Worm (Caenorhabditis elegans): ENCODE data around the gene glb-22.

The glb-22 gene

DNA sequence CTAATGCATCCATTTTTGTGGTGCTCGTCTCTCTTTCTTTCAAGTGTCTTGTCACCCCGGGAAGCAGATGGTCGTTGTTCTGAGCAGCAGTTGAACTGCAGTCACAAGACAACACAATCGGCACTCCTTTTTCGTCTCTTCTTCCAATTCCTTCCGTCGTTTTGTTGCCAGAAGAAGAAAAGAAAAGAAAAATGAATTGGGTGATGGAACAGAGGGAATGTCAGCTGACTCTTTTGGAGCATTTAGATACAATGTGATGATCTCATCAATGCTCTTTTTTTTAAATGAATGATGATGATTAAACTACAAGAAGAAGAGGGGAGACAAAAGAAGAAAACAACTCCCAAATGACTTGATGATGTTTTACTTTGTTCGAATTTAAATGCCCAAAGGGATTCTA lies 49.9 kb downstream of the glb-22 start:
- no peak for TF ChIP-seq hlh-6 (tag; optimal IDR thresholded peaks at IDR 0.05)
- TF ChIP-seq ceh-34 (tag; optimal IDR thresholded peaks at IDR 0.05): no peak
- no peak for TF ChIP-seq K09A11.1 (tag; optimal IDR thresholded peaks at IDR 0.05; ENCODE audit: insufficient read depth)
- no peak for TF ChIP-seq ceh-30 (tag; optimal IDR thresholded peaks at IDR 0.05)
- TF ChIP-seq hlh-30 (tag; optimal IDR thresholded peaks at IDR 0.05; ENCODE audit: insufficient read depth): peak; percentile 72
- TF ChIP-seq zip-5 (tag; optimal IDR thresholded peaks at IDR 0.05): no peak

DNA sequence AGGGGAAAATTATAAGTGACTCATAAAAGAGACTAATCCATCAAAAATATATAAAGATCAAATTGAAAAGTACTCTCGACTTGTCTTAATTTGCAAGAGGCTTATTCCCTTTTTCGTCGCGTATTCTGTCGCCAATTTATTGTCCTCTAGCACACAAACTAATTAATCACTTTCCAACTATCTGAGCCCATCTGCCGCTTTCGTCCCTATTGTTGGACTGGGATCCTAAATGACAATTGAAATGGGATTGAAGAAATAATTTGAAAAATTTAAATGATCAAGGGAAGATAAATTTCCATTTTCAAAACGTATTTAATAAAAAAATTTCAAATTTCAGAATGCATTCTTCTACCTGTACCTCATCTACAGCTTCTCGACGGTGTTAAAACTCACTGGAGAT lies 50.6 kb downstream of the glb-22 start:
- TF ChIP-seq sdc-2 (tag; optimal IDR thresholded peaks at IDR 0.05): no peak
- TF ChIP-seq unc-42 (tag; optimal IDR thresholded peaks at IDR 0.05): peak; percentile 45

DNA sequence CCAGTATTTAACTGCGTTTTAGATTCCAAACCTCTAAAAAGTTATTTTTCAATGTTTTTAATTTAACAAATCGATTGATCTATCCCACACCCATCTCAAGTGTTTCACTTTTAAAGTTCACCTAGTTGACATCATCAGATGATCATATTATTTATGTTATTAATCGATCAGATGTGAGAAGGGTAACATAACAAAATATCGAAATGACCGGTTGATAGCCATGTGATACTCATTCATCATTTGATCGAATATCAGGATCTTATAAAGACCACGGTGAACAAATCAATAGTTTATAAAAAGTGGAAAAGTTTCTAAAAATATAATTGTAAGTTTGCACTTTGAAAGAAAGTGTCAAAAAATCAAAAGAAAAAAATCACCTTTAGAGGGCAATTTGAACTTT lies 55.6 kb downstream of the glb-22 start:
- TF ChIP-seq che-1 (tag; optimal IDR thresholded peaks at IDR 0.05) (no peak), ceh-18 (tag; optimal IDR thresholded peaks at IDR 0.05) (no peak), dve-1 (tag; optimal IDR thresholded peaks at IDR 0.05) (no peak)
